Fruit fly (Drosophila melanogaster) whole organism, embryonic: ENCODE data around the gene PolE2.
A peak's percentile ranks its signal among the peaks of the same experiment; 100 is the strongest.

Source experiments
- Ada2b ChIP-seq: fragments of 200-800 bp; sonication (Bioruptor generic); IDR thresholded peaks from 2 replicates; pipeline ENCODE4 v1.3.6; 2022; ENCODE audit warnings: missing biosample characterization, missing genetic modification characterization
- CG10267 ChIP-seq: fragments of 200-800 bp; sonication (Bioruptor generic); optimal IDR thresholded peaks from 2 replicates; lab custom pipeline; 2018; ENCODE audit warnings: missing biosample characterization, mild to moderate bottlenecking, missing genetic modification characterization, moderate library complexity
- CG10462 ChIP-seq: fragments of 200-800 bp; sonication (Bioruptor generic); optimal IDR thresholded peaks from 2 replicates; lab custom pipeline; 2016; ENCODE audit warnings: missing biosample characterization, missing genetic modification characterization
- CG10654 ChIP-seq: fragments of 200-800 bp; sonication (Bioruptor generic); optimal IDR thresholded peaks from 2 replicates; lab custom pipeline; 2016; ENCODE audit warnings: missing biosample characterization, missing genetic modification characterization
- CG10959 ChIP-seq: fragments of 200-800 bp; sonication (Bioruptor generic); IDR thresholded peaks from 2 replicates; pipeline ENCODE4 v1.3.6; 2022; ENCODE audit warnings: missing biosample characterization, missing genetic modification characterization
- CG13287 ChIP-seq: fragments of 200-800 bp; sonication (Bioruptor generic); IDR thresholded peaks from 2 replicates; pipeline ENCODE4 v1.3.6; 2022; ENCODE audit warnings: missing biosample characterization, missing genetic modification characterization; ENCODE audit not compliant: partially characterized antibody
- CG13424 ChIP-seq: fragments of 200-800 bp; sonication (Bioruptor generic); optimal IDR thresholded peaks from 2 replicates; lab custom pipeline; 2019; ENCODE audit warnings: missing biosample characterization, mild to moderate bottlenecking, missing genetic modification characterization, moderate library complexity
- CG15479 ChIP-seq: fragments of 200-800 bp; sonication (Bioruptor generic); optimal IDR thresholded peaks from 3 replicates; lab custom pipeline; 2019; ENCODE audit warnings: missing biosample characterization, mild to moderate bottlenecking, missing genetic modification characterization, moderate library complexity
- CG16813 ChIP-seq: fragments of 200-800 bp; sonication (Bioruptor generic); IDR thresholded peaks from 3 replicates; pipeline ENCODE4 v1.3.6; 2022; ENCODE audit warnings: missing biosample characterization, missing genetic modification characterization; ENCODE audit not compliant: partially characterized antibody
- CG16815 ChIP-seq: fragments of 200-800 bp; sonication (Bioruptor generic); optimal IDR thresholded peaks from 3 replicates; lab custom pipeline; 2017; ENCODE audit warnings: missing biosample characterization, mild to moderate bottlenecking, missing genetic modification characterization
- CG17328 ChIP-seq: fragments of 200-800 bp; sonication (Bioruptor generic); IDR thresholded peaks from 2 replicates; pipeline ENCODE4 v1.3.6; 2022; ENCODE audit warnings: missing biosample characterization, missing genetic modification characterization
- CG18619 ChIP-seq: fragments of 200-800 bp; sonication (Bioruptor generic); optimal IDR thresholded peaks from 3 replicates; lab custom pipeline; 2017; ENCODE audit warnings: missing biosample characterization, mild to moderate bottlenecking, missing genetic modification characterization
- CG30403 ChIP-seq: fragments of 200-800 bp; sonication (Bioruptor generic); optimal IDR thresholded peaks from 3 replicates; lab custom pipeline; 2016; ENCODE audit warnings: missing biosample characterization, missing genetic modification characterization
- CG30431 ChIP-seq: fragments of 200-800 bp; sonication (Bioruptor generic); optimal IDR thresholded peaks from 2 replicates; lab custom pipeline; 2017; ENCODE audit warnings: missing biosample characterization, missing genetic modification characterization
- CG42726 ChIP-seq: fragments of 200-800 bp; sonication (Bioruptor generic); IDR thresholded peaks from 2 replicates; pipeline ENCODE4 v1.3.6; 2022; ENCODE audit warnings: missing biosample characterization, missing genetic modification characterization; ENCODE audit not compliant: partially characterized antibody
- CG4424 ChIP-seq: fragments of 200-800 bp; sonication (Bioruptor generic); optimal IDR thresholded peaks from 3 replicates; lab custom pipeline; 2016; ENCODE audit warnings: missing biosample characterization, missing genetic modification characterization
- CG6254 ChIP-seq: fragments of 200-800 bp; sonication (Bioruptor generic); optimal IDR thresholded peaks from 3 replicates; lab custom pipeline; 2017; ENCODE audit warnings: mild to moderate bottlenecking, missing biosample characterization, missing genetic modification reagents, missing genetic modification characterization
- CG6654 ChIP-seq: fragments of 200-800 bp; sonication (Bioruptor generic); optimal IDR thresholded peaks from 2 replicates; lab custom pipeline; 2017; ENCODE audit warnings: missing biosample characterization, mild to moderate bottlenecking, missing genetic modification characterization
- CG6765 ChIP-seq: fragments of 200-800 bp; sonication (Bioruptor generic); optimal IDR thresholded peaks from 3 replicates; lab custom pipeline; 2017; ENCODE audit warnings: missing biosample characterization, mild to moderate bottlenecking, missing genetic modification characterization
- CG7271 ChIP-seq: fragments of 200-800 bp; sonication (Bioruptor generic); optimal IDR thresholded peaks from 2 replicates; lab custom pipeline; 2018; ENCODE audit warnings: missing biosample characterization, mild to moderate bottlenecking, missing genetic modification characterization, moderate library complexity
- CG8924 ChIP-seq: fragments of 200-800 bp; optimal IDR thresholded peaks from 3 replicates; lab custom pipeline; 2019; ENCODE audit warnings: missing biosample characterization, mild to moderate bottlenecking, missing genetic modification characterization, moderate library complexity
- CG9437 ChIP-seq: fragments of 200-800 bp; sonication (Bioruptor generic); optimal IDR thresholded peaks from 2 replicates; lab custom pipeline; 2018; ENCODE audit warnings: missing biosample characterization, mild to moderate bottlenecking, missing genetic modification characterization
- CG9609 ChIP-seq: fragments of 200-800 bp; sonication (Bioruptor generic); optimal IDR thresholded peaks from 3 replicates; lab custom pipeline; 2016; ENCODE audit warnings: missing biosample characterization, missing genetic modification characterization
- CHES-1-like ChIP-seq: fragments of 200-800 bp; sonication (Bioruptor generic); optimal IDR thresholded peaks from 2 replicates; lab custom pipeline; 2016; ENCODE audit warnings: missing biosample characterization, missing genetic modification characterization
- MESR4 ChIP-seq: fragments of 200-800 bp; sonication (Bioruptor generic); optimal IDR thresholded peaks from 2 replicates; lab custom pipeline; 2018; ENCODE audit warnings: missing biosample characterization, mild to moderate bottlenecking, missing genetic modification characterization, moderate library complexity
- NC2α ChIP-seq: fragments of 200-800 bp; sonication (Bioruptor generic); optimal IDR thresholded peaks from 2 replicates; lab custom pipeline; 2016; ENCODE audit warnings: missing biosample characterization, missing genetic modification characterization
- NC2β ChIP-seq: fragments of 200-800 bp; sonication (Bioruptor generic); optimal IDR thresholded peaks from 2 replicates; lab custom pipeline; 2016; ENCODE audit warnings: missing biosample characterization, missing genetic modification characterization
- Ravus ChIP-seq: fragments of 200-800 bp; sonication (Bioruptor generic); IDR thresholded peaks from 2 replicates; pipeline ENCODE4 v1.3.6; 2022; ENCODE audit warnings: missing biosample characterization, missing genetic modification characterization
- Sox102F ChIP-seq: fragments of 200-800 bp; sonication (Bioruptor generic); optimal IDR thresholded peaks from 2 replicates; lab custom pipeline; 2018; ENCODE audit warnings: missing biosample characterization, mild to moderate bottlenecking, missing genetic modification characterization, moderate library complexity
- TFAM ChIP-seq: fragments of 200-800 bp; sonication (Bioruptor generic); optimal IDR thresholded peaks from 2 replicates; lab custom pipeline; 2017; ENCODE audit warnings: missing biosample characterization, missing genetic modification characterization, inconsistent platforms
- Trl ChIP-seq, 3 experiments: fragments of >200 bp in 2 of 3; fragments of 200-800 bp in 1 of 3; sonication (Bioruptor generic) in 1 of 3; optimal IDR thresholded peaks; 2 replicates in 1 of 3; 3 replicates in 2 of 3; lab custom pipeline; 2016 to 2017; ENCODE audit warnings: missing biosample characterization in 1 of 3, missing genetic modification characterization in 1 of 3
- Usf ChIP-seq: fragments of 200-800 bp; sonication (Bioruptor generic); optimal IDR thresholded peaks from 2 replicates; lab custom pipeline; 2017; ENCODE audit warnings: missing genotype, missing biosample characterization, missing genetic modification characterization
- ac ChIP-seq: fragments of 200-800 bp; sonication (Bioruptor generic); optimal IDR thresholded peaks from 3 replicates; lab custom pipeline; 2017; ENCODE audit warnings: missing biosample characterization, mild to moderate bottlenecking, missing genetic modification characterization
- chn ChIP-seq: fragments of 200-800 bp; sonication (Bioruptor generic); optimal IDR thresholded peaks from 2 replicates; lab custom pipeline; 2016; ENCODE audit warnings: missing biosample characterization, missing genetic modification characterization
- croc ChIP-seq: fragments of 200-800 bp; sonication (Bioruptor generic); conservative IDR thresholded peaks from 3 replicates; pipeline ENCODE4 v1.3.6; 2022; ENCODE audit warnings: missing biosample characterization, missing genetic modification characterization
- disco-r ChIP-seq: fragments of 200-800 bp; sonication (Bioruptor generic); optimal IDR thresholded peaks from 2 replicates; lab custom pipeline; 2016; ENCODE audit warnings: missing biosample characterization, missing genetic modification characterization
- gem ChIP-seq: fragments of 200-800 bp; sonication (Bioruptor generic); optimal IDR thresholded peaks from 2 replicates; lab custom pipeline; 2019; ENCODE audit warnings: missing biosample characterization, mild to moderate bottlenecking, missing genetic modification characterization, moderate library complexity
- gsb-n ChIP-seq: fragments of 200-800 bp; sonication (Bioruptor generic); optimal IDR thresholded peaks from 3 replicates; lab custom pipeline; 2018; ENCODE audit warnings: missing biosample characterization, mild to moderate bottlenecking, missing genetic modification characterization
- nerfin-1 ChIP-seq: fragments of 200-800 bp; sonication (Bioruptor generic); optimal IDR thresholded peaks from 3 replicates; lab custom pipeline; 2019; ENCODE audit warnings: missing biosample characterization, mild to moderate bottlenecking, missing genetic modification characterization, moderate library complexity
- p53 ChIP-seq: fragments of 200-800 bp; sonication (Bioruptor generic); optimal IDR thresholded peaks from 2 replicates; lab custom pipeline; 2016; ENCODE audit warnings: missing biosample characterization, missing genetic modification characterization
- phol ChIP-seq: fragments of 200-800 bp; sonication (Bioruptor generic); optimal IDR thresholded peaks from 3 replicates; lab custom pipeline; 2018; ENCODE audit warnings: missing biosample characterization, mild to moderate bottlenecking, missing genetic modification characterization, moderate library complexity
- pnt ChIP-seq: fragments of 200-800 bp; sonication (Bioruptor generic); optimal IDR thresholded peaks from 3 replicates; lab custom pipeline; 2016; ENCODE audit warnings: missing biosample characterization, missing genetic modification characterization
- prd ChIP-seq, 3 experiments: fragments of >200 bp in 2 of 3; fragments of 200-800 bp in 1 of 3; sonication (Bioruptor generic) in 1 of 3; optimal IDR thresholded peaks in 2 of 3; IDR thresholded peaks in 1 of 3; 2 replicates in 2 of 3; 3 replicates in 1 of 3; pipeline versions ENCODE4 v1.3.6 to Lab custom; 2017 to 2022; ENCODE audit warnings: missing biosample characterization in 1 of 3, missing genetic modification characterization in 1 of 3
- salm ChIP-seq: fragments of 200-800 bp; sonication (Bioruptor generic); optimal IDR thresholded peaks from 2 replicates; lab custom pipeline; 2018; ENCODE audit warnings: missing biosample characterization, mild to moderate bottlenecking, missing genetic modification characterization
- shn ChIP-seq: fragments of 200-800 bp; sonication (Bioruptor generic); optimal IDR thresholded peaks from 3 replicates; lab custom pipeline; 2016; ENCODE audit warnings: missing biosample characterization, missing genetic modification characterization
- sim ChIP-seq: fragments of 200-800 bp; sonication (Bioruptor generic); IDR thresholded peaks from 2 replicates; pipeline ENCODE4 v1.3.6; 2022; ENCODE audit warnings: missing biosample characterization, missing genetic modification characterization
- slou ChIP-seq: fragments of 200-800 bp; sonication (Bioruptor generic); optimal IDR thresholded peaks from 3 replicates; lab custom pipeline; 2016; ENCODE audit warnings: missing biosample characterization, missing genetic modification characterization
- z ChIP-seq: fragments of 200-800 bp; sonication (Bioruptor generic); IDR thresholded peaks from 3 replicates; pipeline ENCODE4 v1.3.6; 2022; ENCODE audit warnings: missing biosample characterization, missing genetic modification characterization
- zen ChIP-seq: fragments of 200-800 bp; sonication (Bioruptor generic); optimal IDR thresholded peaks from 3 replicates; lab custom pipeline; 2018; ENCODE audit warnings: missing biosample characterization, mild to moderate bottlenecking, missing genetic modification characterization, moderate library complexity
- zfh1 ChIP-seq: fragments of 200-800 bp; sonication (Bioruptor generic); IDR thresholded peaks from 3 replicates; pipeline ENCODE4 v1.3.6; 2022; ENCODE audit warnings: missing biosample characterization, missing genetic modification characterization

PolE2 gene

dm6 chr3L:5856919-5857318, 40.3 kb downstream of the PolE2 start (continued):
- peak; percentile 11 for TF ChIP-seq nerfin-1
- TF ChIP-seq CG10959 (GFP tag; lab: Robert Waterston, UW) = peak; percentile 50
- TF ChIP-seq CG16813 = no peak
- TF ChIP-seq Trl (optimal IDR thresholded peaks at IDR 0.05; lab: Kevin White, UChicago) = no peak
- peak; percentile 43 for TF ChIP-seq Trl (GFP tag; optimal IDR thresholded peaks at IDR 0.05; lab: Kevin White, UChicago)
- no peak for TF ChIP-seq CG9437 (GFP tag; lab: Kevin White, UChicago)
- no peak for TF ChIP-seq z (GFP tag; lab: Robert Waterston, UW)
- TF ChIP-seq Usf (GFP tag; lab: Kevin White, UChicago) = peak; percentile 13
- TF ChIP-seq sim (GFP tag; lab: Robert Waterston, UW) = no peak
- TF ChIP-seq croc (GFP tag; lab: Robert Waterston, UW) = peak; percentile 16; the same call in 1 of the 3 replicates
- no peak for TF ChIP-seq Ada2b (GFP tag; lab: Robert Waterston, UW)
- TF ChIP-seq CHES-1-like = no peak
- peak; percentile 62 for TF ChIP-seq phol (tag; lab: Kevin White, UChicago)
- peak; percentile 87 for TF ChIP-seq CG15479
- peak; percentile 35 for TF ChIP-seq chn (GFP tag; lab: Kevin White, UChicago)
- peak; percentile 75 for TF ChIP-seq CG10267 (tag; lab: Kevin White, UChicago)
- TF ChIP-seq CG30403 = no peak
- no peak for TF ChIP-seq CG10462
- no peak for TF ChIP-seq CG18619 (GFP tag; lab: Kevin White, UChicago)
- TF ChIP-seq gsb-n = peak; percentile 37
- peak; percentile 35; the same call in 1 of the 2 replicates for TF ChIP-seq CG17328
- TF ChIP-seq shn = peak; percentile 39
- peak; percentile 63 for TF ChIP-seq CG30431
- peak; percentile 6 for TF ChIP-seq NC2α (GFP tag; lab: Kevin White, UChicago)
- no peak for TF ChIP-seq Sox102F (GFP tag; lab: Kevin White, UChicago)
- no peak for TF ChIP-seq CG42726
- peak; percentile 74 for TF ChIP-seq zfh1
- no peak for TF ChIP-seq prd (optimal IDR thresholded peaks at IDR 0.05; lab: Kevin White, UChicago)
- TF ChIP-seq prd (GFP tag; IDR thresholded peaks at IDR 0.05; lab: Robert Waterston, UW) = peak; percentile 84; the same call in 2 of the 3 replicates
- TF ChIP-seq CG13287 = no peak
- TF ChIP-seq CG16815 = peak; percentile 66
- no peak for TF ChIP-seq CG6765 (GFP tag; lab: Kevin White, UChicago)
- peak; percentile 49 for TF ChIP-seq CG4424
- peak; percentile 68 for TF ChIP-seq CG8924 (tag; lab: Kevin White, UChicago)
- no peak for TF ChIP-seq CG6654 (GFP tag; lab: Kevin White, UChicago)
- peak; percentile 75 for TF ChIP-seq zen
- TF ChIP-seq TFAM (GFP tag; lab: Kevin White, UChicago) = no peak
- TF ChIP-seq CG13424 (tag; lab: Kevin White, UChicago) = no peak
- TF ChIP-seq CG9609 (GFP tag; lab: Kevin White, UChicago) = peak; percentile 10
- no peak for TF ChIP-seq p53 (GFP tag; lab: Kevin White, UChicago)
- TF ChIP-seq pnt (GFP tag; lab: Kevin White, UChicago) = peak; percentile 16
- no peak for TF ChIP-seq Ravus (GFP tag; lab: Robert Waterston, UW)
- peak; percentile 15 for TF ChIP-seq CG6254
- TF ChIP-seq disco-r (GFP tag; lab: Kevin White, UChicago) = no peak
- TF ChIP-seq CG10654 = no peak
- TF ChIP-seq gem (tag; lab: Kevin White, UChicago) = peak; percentile 66
- no peak for TF ChIP-seq salm (tag; lab: Kevin White, UChicago)
- peak; percentile 54 for TF ChIP-seq NC2β (GFP tag; lab: Kevin White, UChicago)
- TF ChIP-seq MESR4 (GFP tag; lab: Kevin White, UChicago) = no peak
- TF ChIP-seq slou = no peak
- peak; percentile 85 for TF ChIP-seq ac (GFP tag; lab: Kevin White, UChicago)
- peak; percentile 64 for TF ChIP-seq CG7271 (tag; lab: Kevin White, UChicago)
